Fruit fly (Drosophila melanogaster): ENCODE data around the gene Cht7.

Cht7 gene

dm6 chr3L:3142516-3143382 is 36.0 kb upstream of the Cht7 start (continued):
- peak; percentile 46 for TF ChIP-seq CG4617 (GFP tag; optimal IDR thresholded peaks at IDR 0.05; ENCODE audit: borderline replicate concordance)
- peak; percentile 1 for TF ChIP-seq CG18599 (GFP tag; optimal IDR thresholded peaks at IDR 0.05)
- TF ChIP-seq ase (GFP tag; IDR thresholded peaks at IDR 0.05): no peak
- no peak for TF ChIP-seq so (GFP tag; IDR thresholded peaks at IDR 0.05)
- TF ChIP-seq odd (GFP tag; optimal IDR thresholded peaks at IDR 0.05): no peak
- TF ChIP-seq CG10147 (GFP tag; optimal IDR thresholded peaks at IDR 0.05): no peak
- TF ChIP-seq Nf-YC (tag; optimal IDR thresholded peaks at IDR 0.05): no peak
- no peak for TF ChIP-seq ttk (GFP tag; IDR thresholded peaks at IDR 0.05)
- TF ChIP-seq Sin3A (optimal IDR thresholded peaks at IDR 0.05): no peak
- no peak for TF ChIP-seq inv (GFP tag; IDR thresholded peaks at IDR 0.05; ENCODE audit: partially characterized antibody)
- TF ChIP-seq crol (GFP tag; IDR thresholded peaks at IDR 0.05): peak; percentile 47; the same call in 1 of the 2 replicates
- TF ChIP-seq MTF-1 (GFP tag; optimal IDR thresholded peaks at IDR 0.05; ENCODE audit: borderline replicate concordance): no peak
- no peak for TF ChIP-seq p53 (GFP tag; optimal IDR thresholded peaks at IDR 0.05)
- no peak for TF ChIP-seq CG6765 (GFP tag; optimal IDR thresholded peaks at IDR 0.05)
- TF ChIP-seq CG1602 (GFP tag; optimal IDR thresholded peaks at IDR 0.05): no peak
- TF ChIP-seq dati (GFP tag; IDR thresholded peaks at IDR 0.05): no peak
- no peak for TF ChIP-seq CG13123 (GFP tag; optimal IDR thresholded peaks at IDR 0.05)
- TF ChIP-seq yki (optimal IDR thresholded peaks at IDR 0.05): no peak
- no peak for TF ChIP-seq CG9727 (GFP tag; optimal IDR thresholded peaks at IDR 0.05)
- peak; percentile 30 for TF ChIP-seq CG12769 (tag; optimal IDR thresholded peaks at IDR 0.05)
- peak; percentile 78 for TF ChIP-seq CG34376 (GFP tag; optimal IDR thresholded peaks at IDR 0.05)
- no peak for TF ChIP-seq ranshi (GFP tag; IDR thresholded peaks at IDR 0.05)
- TF ChIP-seq ewg (GFP tag; optimal IDR thresholded peaks at IDR 0.05): no peak
- TF ChIP-seq CG16815 (GFP tag; optimal IDR thresholded peaks at IDR 0.05): no peak
- TF ChIP-seq CG16813 (GFP tag; IDR thresholded peaks at IDR 0.05; ENCODE audit: partially characterized antibody): no peak
- TF ChIP-seq Opbp (GFP tag; IDR thresholded peaks at IDR 0.05; ENCODE audit: partially characterized antibody): no peak
- no peak for TF ChIP-seq gro (GFP tag; optimal IDR thresholded peaks at IDR 0.05)
- TF ChIP-seq hkb (optimal IDR thresholded peaks at IDR 0.05): no peak
- no peak for TF ChIP-seq hkb (GFP tag; IDR thresholded peaks at IDR 0.05)
- TF ChIP-seq CG12104 (GFP tag; optimal IDR thresholded peaks at IDR 0.05): no peak
- TF ChIP-seq HLH54F (GFP tag; optimal IDR thresholded peaks at IDR 0.05): no peak
- no peak for TF ChIP-seq Oli (tag; optimal IDR thresholded peaks at IDR 0.05)
- TF ChIP-seq bcd (GFP tag; optimal IDR thresholded peaks at IDR 0.05): no peak
- no peak for TF ChIP-seq CG31365 (tag; optimal IDR thresholded peaks at IDR 0.05)
- TF ChIP-seq CG31224 (GFP tag; IDR thresholded peaks at IDR 0.05): no peak
- TF ChIP-seq Kr (GFP tag; optimal IDR thresholded peaks at IDR 0.05): no peak
- no peak for TF ChIP-seq CG11560 (tag; IDR thresholded peaks at IDR 0.05)
- 0 out of 3 replicates have a peak, but pooled peaks have one; percentile 16 for TF ChIP-seq HLH4C (GFP tag; IDR thresholded peaks at IDR 0.05; ENCODE audit: partially characterized antibody)
- TF ChIP-seq sug (tag; optimal IDR thresholded peaks at IDR 0.05): peak; percentile 57
- TF ChIP-seq CG14860 (GFP tag; IDR thresholded peaks at IDR 0.05; ENCODE audit: partially characterized antibody): no peak
- no peak for TF ChIP-seq pita (GFP tag; optimal IDR thresholded peaks at IDR 0.05)
- no peak for TF ChIP-seq CG3281 (GFP tag; optimal IDR thresholded peaks at IDR 0.05)
- no peak for TF ChIP-seq Hr3 (GFP tag; optimal IDR thresholded peaks at IDR 0.05)
- no peak for TF ChIP-seq unc-4 (GFP tag; IDR thresholded peaks at IDR 0.05; ENCODE audit: partially characterized antibody)
- no peak for TF ChIP-seq zen2 (GFP tag; IDR thresholded peaks at IDR 0.05; ENCODE audit: partially characterized antibody)
- TF ChIP-seq CG2889 (GFP tag; IDR thresholded peaks at IDR 0.05): no peak
- TF ChIP-seq h (optimal IDR thresholded peaks at IDR 0.05): no peak
- TF ChIP-seq ind (GFP tag; optimal IDR thresholded peaks at IDR 0.05): no peak
- TF ChIP-seq slbo (GFP tag; IDR thresholded peaks at IDR 0.05): no peak
- TF ChIP-seq Side (GFP tag; optimal IDR thresholded peaks at IDR 0.05): no peak
- no peak for TF ChIP-seq CG7357 (GFP tag; IDR thresholded peaks at IDR 0.05)

All from whole organism, embryonic.